Worm (Caenorhabditis elegans): ENCODE measurements around the gene fbxb-44.

Gene fbxb-44

ce11 chrII:1538589-1538988 is at the start of gene fbxb-44:
TSS of gene fbxb-44 (plus strand) at chrII:1538889.
- no peak for TF ChIP-seq ets-5 (GFP tag; IDR thresholded peaks at IDR 0.05)
- no peak for TF ChIP-seq xbp-1 (tag; optimal IDR thresholded peaks at IDR 0.05)

- no peak for TF ChIP-seq hpl-2 (GFP tag; optimal IDR thresholded peaks at IDR 0.05)
- TF ChIP-seq nhr-11 (tag; optimal IDR thresholded peaks at IDR 0.05) = no peak
- TF ChIP-seq C34B4.2 (tag; optimal IDR thresholded peaks at IDR 0.05) = no peak
- no peak for TF ChIP-seq dpl-1 (GFP tag; optimal IDR thresholded peaks at IDR 0.05)
- TF ChIP-seq tlp-1 (tag; optimal IDR thresholded peaks at IDR 0.05) = no peak
These were observed 47.9 kb upstream of the fbxb-44 start for ce11 chrII:1490813-1491212.

ce11 chrII:1500286-1500840 is 38.3 kb upstream of the fbxb-44 start, which contains the start of gene emc-1:
TSS of gene emc-1 (minus strand) at chrII:1500330.
- no peak for TF ChIP-seq pqm-1 (tag; optimal IDR thresholded peaks at IDR 0.05)
- no peak for TF ChIP-seq sptf-1 (tag; optimal IDR thresholded peaks at IDR 0.05)
- no peak for TF ChIP-seq blmp-1 (tag; optimal IDR thresholded peaks at IDR 0.05)
- no peak for TF ChIP-seq lin-39 (tag; optimal IDR thresholded peaks at IDR 0.05)
- TF ChIP-seq snu-23 (GFP tag; optimal IDR thresholded peaks at IDR 0.05) = no peak
- no peak for TF ChIP-seq lin-35 (GFP tag; optimal IDR thresholded peaks at IDR 0.05)
- TF ChIP-seq mep-1 (tag; optimal IDR thresholded peaks at IDR 0.05) = peak; percentile 16
- no peak for TF ChIP-seq nhr-77 (tag; optimal IDR thresholded peaks at IDR 0.05)
- TF ChIP-seq lir-3 (tag; optimal IDR thresholded peaks at IDR 0.05; ENCODE audit: poor library complexity) = no peak
- TF ChIP-seq hpl-2 (GFP tag; optimal IDR thresholded peaks at IDR 0.05) = no peak
- no peak for TF ChIP-seq nhr-237 (tag; optimal IDR thresholded peaks at IDR 0.05)
- TF ChIP-seq dsc-1 (tag; optimal IDR thresholded peaks at IDR 0.05) = no peak
- no peak for TF ChIP-seq mdl-1 (tag; optimal IDR thresholded peaks at IDR 0.05)
- peak; percentile 76 for TF ChIP-seq ceh-90 (tag; optimal IDR thresholded peaks at IDR 0.05)
- TF ChIP-seq ceh-8 (GFP tag; optimal IDR thresholded peaks at IDR 0.05) = no peak
- no peak for TF ChIP-seq nhr-84 (tag; optimal IDR thresholded peaks at IDR 0.05)
- no peak for TF ChIP-seq elt-2 (tag; optimal IDR thresholded peaks at IDR 0.05)
- no peak for TF ChIP-seq nhr-28 (tag; optimal IDR thresholded peaks at IDR 0.05)
- peak in 1 of 2 experiments; percentile 7 for TF ChIP-seq lsy-2 (tag; optimal IDR thresholded peaks at IDR 0.05)
- peak; percentile 37 for TF ChIP-seq rnt-1 (tag; optimal IDR thresholded peaks at IDR 0.05)
- no peak for TF ChIP-seq aly-2 (tag; optimal IDR thresholded peaks at IDR 0.05)
- TF ChIP-seq nhr-20 (tag; optimal IDR thresholded peaks at IDR 0.05) = no peak
- TF ChIP-seq irx-1 (tag; optimal IDR thresholded peaks at IDR 0.05) = peak; percentile 45
- TF ChIP-seq dpl-1 (GFP tag; optimal IDR thresholded peaks at IDR 0.05) = peak in 1 of 3 experiments; percentile 14
- TF ChIP-seq nhr-90 (tag; optimal IDR thresholded peaks at IDR 0.05; ENCODE audit: poor library complexity) = peak; percentile 8
- TF ChIP-seq nhr-76 (tag; optimal IDR thresholded peaks at IDR 0.05) = no peak
- no peak for TF ChIP-seq unc-98 (GFP tag; IDR thresholded peaks at IDR 0.05)
- no peak for TF ChIP-seq efl-1 (optimal IDR thresholded peaks at IDR 0.05)
- peak in 1 of 2 experiments; percentile 14 for TF ChIP-seq efl-1 (GFP tag; optimal IDR thresholded peaks at IDR 0.05 in 1 of 2)
- TF ChIP-seq jun-1 (tag; optimal IDR thresholded peaks at IDR 0.05) = no peak
- peak; percentile 32 for TF ChIP-seq lin-14 (GFP tag; optimal IDR thresholded peaks at IDR 0.05)
- peak; percentile 2 for TF ChIP-seq fkh-8 (tag; optimal IDR thresholded peaks at IDR 0.05)
- TF ChIP-seq C04F5.9 (tag; optimal IDR thresholded peaks at IDR 0.05) = no peak
- TF ChIP-seq sup-37 (GFP tag; optimal IDR thresholded peaks at IDR 0.05) = no peak
- TF ChIP-seq ceh-82 (tag; optimal IDR thresholded peaks at IDR 0.05) = no peak
- peak; percentile 63 for TF ChIP-seq nhr-85 (tag)

Measured in whole organism, L1 larva.